Fruit fly (Drosophila melanogaster) whole organism: ENCODE results near the gene HP6.

ENCODE experiments used
- CG8478 ChIP-seq: fragments of >200 bp; optimal IDR thresholded peaks from 2 replicates; lab custom pipeline; 2018; ENCODE audit warnings: inconsistent platforms
- Dll ChIP-seq: fragments of >200 bp; optimal IDR thresholded peaks from 2 replicates; lab custom pipeline; 2017
- EcR ChIP-seq, 2 experiments: fragments of >200 bp; optimal IDR thresholded peaks; 2 replicates each; lab custom pipeline; 2017; ENCODE audit warnings: missing biosample characterization in 2 of 2, missing genetic modification characterization in 2 of 2, missing genetic modification reagents in 2 of 2
- pan ChIP-seq: fragments of >200 bp; optimal IDR thresholded peaks from 2 replicates; lab custom pipeline; 2017
- psq ChIP-seq: fragments of >200 bp; optimal IDR thresholded peaks from 2 replicates; lab custom pipeline; 2017
- usp ChIP-seq: fragments of >200 bp; optimal IDR thresholded peaks from 2 replicates; lab custom pipeline; 2017; ENCODE audit warnings: missing biosample characterization, missing genetic modification characterization, mixed read lengths

The HP6 gene

DNA sequence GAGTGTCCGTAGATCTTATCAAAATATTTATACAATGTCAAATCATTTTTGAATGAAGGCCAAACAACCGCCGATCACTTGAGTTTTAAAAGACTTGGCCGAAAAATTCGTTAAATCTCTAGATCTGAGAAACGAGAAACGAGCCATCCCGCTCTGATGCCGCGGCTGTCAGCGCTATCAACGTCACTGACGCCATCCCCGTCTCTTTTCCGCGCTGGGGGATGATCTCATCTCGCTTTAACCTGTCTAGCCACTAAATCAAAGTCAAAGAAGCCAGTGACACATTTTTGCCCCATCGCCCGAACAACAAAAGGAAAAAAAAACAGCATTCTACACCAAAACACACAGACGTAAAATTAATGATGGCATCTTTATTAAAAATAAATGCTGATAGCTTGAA is 1.6 kb downstream of the HP6 start:
- TF ChIP-seq usp: no peak
- TF ChIP-seq EcR (GFP tag; optimal IDR thresholded peaks at IDR 0.05; lab: Kevin White, UChicago): no peak
- TF ChIP-seq psq: no peak
- no peak for TF ChIP-seq CG8478 (lab: Kevin White, UChicago)
- no peak for TF ChIP-seq pan (lab: Kevin White, UChicago)
- no peak for TF ChIP-seq Dll (lab: Kevin White, UChicago)

DNA sequence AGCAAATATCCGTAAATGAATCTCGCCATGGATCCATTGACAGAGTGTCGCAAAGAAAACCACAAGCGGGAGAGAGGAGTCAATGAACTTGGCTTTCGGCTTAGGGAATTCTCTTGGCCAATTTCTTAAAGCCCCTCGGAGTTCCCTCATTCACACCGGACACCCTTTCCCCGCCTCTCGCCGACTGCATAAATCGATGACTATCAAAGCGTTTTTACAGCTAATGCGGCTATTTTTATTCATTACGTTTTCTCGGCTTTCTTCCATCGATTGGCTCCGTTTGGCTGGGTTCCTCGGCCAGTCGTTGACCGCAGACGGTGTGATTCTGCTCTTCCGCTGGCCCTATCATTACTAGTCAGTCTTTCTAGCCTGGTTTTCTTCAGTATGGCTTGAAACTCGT is 4.7 kb downstream of the HP6 start:
- TF ChIP-seq CG8478 (lab: Kevin White, UChicago) (no peak), pan (lab: Kevin White, UChicago) (no peak), EcR (GFP tag; optimal IDR thresholded peaks at IDR 0.05; lab: Kevin White, UChicago) (peak in 1 of 2 experiments; percentile 78), Dll (lab: Kevin White, UChicago) (no peak), usp (no peak), psq (no peak)

dm6 chr2L:4571316-4571715 is 6.7 kb downstream of the HP6 start:
- TF ChIP-seq psq (no peak), usp (no peak), CG8478 (lab: Kevin White, UChicago) (no peak), pan (lab: Kevin White, UChicago) (no peak), Dll (lab: Kevin White, UChicago) (no peak), EcR (GFP tag; optimal IDR thresholded peaks at IDR 0.05; lab: Kevin White, UChicago) (no peak)

DNA sequence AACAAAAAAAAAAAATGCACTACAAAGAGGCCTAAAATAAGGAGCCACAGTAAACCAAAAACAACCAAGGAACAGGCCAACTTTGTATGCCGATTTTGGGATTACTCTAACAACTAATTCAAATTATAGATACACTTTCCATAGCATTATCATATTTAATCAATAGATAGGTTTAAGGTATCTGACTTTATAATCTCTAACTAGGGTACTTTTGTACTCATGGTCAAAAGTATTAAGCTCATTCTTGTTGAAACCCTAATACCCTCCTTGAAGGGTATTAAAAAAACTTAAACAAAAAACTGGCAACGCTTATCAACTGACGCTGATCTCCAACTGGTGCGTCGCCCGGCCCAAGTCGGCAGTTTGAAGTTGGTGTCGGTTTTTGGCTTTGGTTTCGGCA is 10.8 kb downstream of the HP6 start:
- no peak for TF ChIP-seq pan (lab: Kevin White, UChicago)
- TF ChIP-seq psq: no peak
- no peak for TF ChIP-seq EcR (GFP tag; optimal IDR thresholded peaks at IDR 0.05; lab: Kevin White, UChicago)
- no peak for TF ChIP-seq CG8478 (lab: Kevin White, UChicago)
- TF ChIP-seq Dll (lab: Kevin White, UChicago): no peak
- no peak for TF ChIP-seq usp
